Fruit fly (Drosophila melanogaster) whole organism, embryonic: ENCODE data around the gene slow.

Source experiments
- Ada2b ChIP-seq: fragments of 200-800 bp; sonication (Bioruptor generic); IDR thresholded peaks from 2 replicates; pipeline ENCODE4 v1.3.6; 2022; ENCODE audit warnings: missing biosample characterization, missing genetic modification characterization
- Aef1 ChIP-seq: fragments of 200-800 bp; sonication (Bioruptor generic); IDR thresholded peaks from 3 replicates; pipeline ENCODE4 v1.3.6; 2022; ENCODE audit warnings: missing biosample characterization, missing genetic modification characterization
- CG10366 ChIP-seq: fragments of 200-800 bp; sonication (Bioruptor generic); IDR thresholded peaks from 2 replicates; pipeline ENCODE4 v1.3.6; 2022; ENCODE audit warnings: missing biosample characterization, missing genetic modification characterization
- CG10979 ChIP-seq: fragments of 200-800 bp; sonication (Bioruptor generic); optimal IDR thresholded peaks from 2 replicates; lab custom pipeline; 2018; ENCODE audit warnings: missing biosample characterization, mild to moderate bottlenecking, missing genetic modification characterization, moderate library complexity
- CG11093 ChIP-seq: fragments of 200-800 bp; sonication (Bioruptor generic); IDR thresholded peaks from 3 replicates; pipeline ENCODE4 v1.3.6; 2022; ENCODE audit warnings: missing biosample characterization, missing genetic modification characterization
- CG11560 ChIP-seq: fragments of 200-800 bp; sonication (Bioruptor generic); IDR thresholded peaks from 3 replicates; pipeline ENCODE4 v1.3.6; 2022; ENCODE audit warnings: missing biosample characterization, missing genetic modification characterization
- CG13894 ChIP-seq: fragments of 200-800 bp; sonication (Bioruptor generic); optimal IDR thresholded peaks from 3 replicates; lab custom pipeline; 2018; ENCODE audit warnings: missing biosample characterization, mild to moderate bottlenecking, missing genetic modification characterization, moderate library complexity
- CG14441 ChIP-seq: fragments of 200-800 bp; sonication (Bioruptor generic); IDR thresholded peaks from 2 replicates; pipeline ENCODE4 v1.3.6; 2022; ENCODE audit warnings: missing biosample characterization, missing genetic modification characterization
- CG17612 ChIP-seq: fragments of 200-800 bp; sonication (Bioruptor generic); IDR thresholded peaks from 2 replicates; pipeline ENCODE4 v1.3.6; 2022; ENCODE audit warnings: missing biosample characterization, missing genetic modification characterization
- CG2120 ChIP-seq: fragments of 200-800 bp; sonication (Bioruptor generic); optimal IDR thresholded peaks from 3 replicates; lab custom pipeline; 2016; ENCODE audit warnings: missing biosample characterization, missing genetic modification characterization
- CG2199 ChIP-seq: fragments of 200-800 bp; sonication (Bioruptor generic); IDR thresholded peaks from 3 replicates; pipeline ENCODE4 v1.3.6; 2022; ENCODE audit warnings: missing biosample characterization, missing genetic modification characterization
- CG34376 ChIP-seq: fragments of 200-800 bp; sonication (Bioruptor generic); optimal IDR thresholded peaks from 2 replicates; lab custom pipeline; 2018; ENCODE audit warnings: missing biosample characterization, mild to moderate bottlenecking, missing genetic modification characterization
- CG6791 ChIP-seq: fragments of 200-800 bp; sonication (Bioruptor generic); IDR thresholded peaks from 3 replicates; pipeline ENCODE4 v1.3.6; 2022; ENCODE audit warnings: missing biosample characterization, missing genetic modification characterization; ENCODE audit not compliant: partially characterized antibody
- CG6854 ChIP-seq: fragments of 200-800 bp; sonication (Bioruptor generic); optimal IDR thresholded peaks from 3 replicates; lab custom pipeline; 2017; ENCODE audit warnings: missing biosample characterization, mild to moderate bottlenecking, missing genetic modification characterization
- CG7963 ChIP-seq: fragments of 200-800 bp; sonication (Bioruptor generic); IDR thresholded peaks from 3 replicates; pipeline ENCODE4 v1.3.6; 2022; ENCODE audit warnings: missing biosample characterization, missing genetic modification characterization; ENCODE audit not compliant: partially characterized antibody
- CG8388 ChIP-seq: fragments of 200-800 bp; sonication (Bioruptor generic); optimal IDR thresholded peaks from 2 replicates; lab custom pipeline; 2019; ENCODE audit warnings: missing biosample characterization, mild to moderate bottlenecking, missing genetic modification characterization, moderate library complexity
- CG8765 ChIP-seq: fragments of 200-800 bp; sonication (Bioruptor generic); IDR thresholded peaks from 2 replicates; pipeline ENCODE4 v1.3.6; 2022; ENCODE audit warnings: missing biosample characterization, missing genetic modification characterization
- CG8924 ChIP-seq: fragments of 200-800 bp; optimal IDR thresholded peaks from 3 replicates; lab custom pipeline; 2019; ENCODE audit warnings: missing biosample characterization, mild to moderate bottlenecking, missing genetic modification characterization, moderate library complexity
- Fer1 ChIP-seq: fragments of 200-800 bp; sonication (Bioruptor generic); optimal IDR thresholded peaks from 2 replicates; lab custom pipeline; 2017; ENCODE audit warnings: missing biosample characterization, mild to moderate bottlenecking, missing genetic modification characterization
- Fer3 ChIP-seq: fragments of 200-800 bp; sonication (Bioruptor generic); optimal IDR thresholded peaks from 2 replicates; lab custom pipeline; 2018; ENCODE audit warnings: missing biosample characterization, mild to moderate bottlenecking, missing genetic modification characterization, moderate library complexity
- Hey ChIP-seq: fragments of 200-800 bp; sonication (Bioruptor generic); optimal IDR thresholded peaks from 3 replicates; lab custom pipeline; 2018; ENCODE audit warnings: missing biosample characterization, mild to moderate bottlenecking, missing genetic modification characterization
- Hr78 ChIP-seq, 2 experiments: fragments of 200-800 bp in 1 of 2; fragments of >200 bp in 1 of 2; sonication (Bioruptor generic) in 1 of 2; optimal IDR thresholded peaks; 2 replicates each; lab custom pipeline; 2017 to 2019; ENCODE audit warnings: missing biosample characterization in 2 of 2, missing genetic modification characterization in 2 of 2, mild to moderate bottlenecking in 1 of 2, moderate library complexity in 1 of 2
- Med ChIP-seq: fragments of 200-800 bp; sonication (Bioruptor generic); peaks from one replicate; lab custom pipeline; 2016; ENCODE audit warnings: missing biosample characterization, missing genetic modification characterization, mild to moderate bottlenecking, inconsistent platforms, moderate library complexity
- Scr ChIP-seq: fragments of 200-800 bp; sonication (Bioruptor generic); IDR thresholded peaks from 2 replicates; pipeline ENCODE4 v1.3.6; 2022; ENCODE audit warnings: missing biosample characterization, missing genetic modification characterization; ENCODE audit not compliant: partially characterized antibody
- Sry-δ ChIP-seq: fragments of 200-800 bp; sonication (Bioruptor generic); optimal IDR thresholded peaks from 2 replicates; lab custom pipeline; 2016; ENCODE audit warnings: missing biosample characterization, missing genetic modification characterization
- Ssrp ChIP-seq: fragments of 200-800 bp; sonication (Bioruptor generic); optimal IDR thresholded peaks from 2 replicates; lab custom pipeline; 2018; ENCODE audit warnings: missing biosample characterization, mild to moderate bottlenecking, missing genetic modification characterization, moderate library complexity
- Stat92E ChIP-seq, 3 experiments: fragments of >200 bp in 2 of 3; fragments of 200-800 bp in 1 of 3; sonication (Bioruptor generic) in 1 of 3; optimal IDR thresholded peaks; 2 replicates each; lab custom pipeline; 2017 to 2019; ENCODE audit warnings: missing biosample characterization in 3 of 3, missing genetic modification characterization in 3 of 3, mild to moderate bottlenecking in 1 of 3, moderate library complexity in 1 of 3
- Taf1 ChIP-seq: fragments of 200-800 bp; sonication (Bioruptor generic); IDR thresholded peaks from 2 replicates; pipeline ENCODE4 v1.3.6; 2022; ENCODE audit warnings: missing biosample characterization, missing genetic modification characterization
- Xbp1 ChIP-seq: fragments of 200-800 bp; sonication (Bioruptor generic); optimal IDR thresholded peaks from 3 replicates; lab custom pipeline; 2016; ENCODE audit warnings: missing biosample characterization, mild to moderate bottlenecking, missing genetic modification characterization
- ab ChIP-seq: fragments of 200-800 bp; sonication (Bioruptor generic); optimal IDR thresholded peaks from 2 replicates; lab custom pipeline; 2016; ENCODE audit warnings: missing biosample characterization, missing genetic modification characterization
- amos ChIP-seq: fragments of 200-800 bp; sonication (Bioruptor generic); IDR thresholded peaks from 2 replicates; pipeline ENCODE4 v1.3.6; 2022; ENCODE audit warnings: missing biosample characterization, missing genetic modification characterization; ENCODE audit not compliant: partially characterized antibody
- ash1 ChIP-seq: fragments of 200-800 bp; sonication (Bioruptor generic); optimal IDR thresholded peaks from 2 replicates; lab custom pipeline; 2018; ENCODE audit warnings: missing biosample characterization, mild to moderate bottlenecking, missing genetic modification characterization
- az2 ChIP-seq: fragments of 200-800 bp; sonication (Bioruptor generic); optimal IDR thresholded peaks from 3 replicates; lab custom pipeline; 2016; ENCODE audit warnings: missing biosample characterization, missing genetic modification characterization
- cg ChIP-seq: fragments of 200-800 bp; sonication (Bioruptor generic); optimal IDR thresholded peaks from 3 replicates; lab custom pipeline; 2019; ENCODE audit warnings: missing biosample characterization, mild to moderate bottlenecking, missing genetic modification characterization, moderate library complexity
- chif ChIP-seq, 2 experiments: fragments of 200-800 bp; sonication (Bioruptor generic); optimal IDR thresholded peaks; 3 replicates each; lab custom pipeline; 2016; ENCODE audit warnings: missing biosample characterization in 2 of 2, missing genetic modification characterization in 2 of 2
- crp ChIP-seq, 2 experiments: fragments of 200-800 bp; sonication (Bioruptor generic); optimal IDR thresholded peaks; 2 replicates in 1 of 2; 3 replicates in 1 of 2; lab custom pipeline; 2017; ENCODE audit warnings: missing biosample characterization in 2 of 2, missing genetic modification characterization in 2 of 2, mild to moderate bottlenecking in 1 of 2, moderate library complexity in 1 of 2
- dpn ChIP-seq, 2 experiments: fragments of 200-800 bp; sonication (Bioruptor generic); optimal IDR thresholded peaks; 3 replicates each; lab custom pipeline; 2016; ENCODE audit warnings: missing biosample characterization in 2 of 2, missing genetic modification characterization in 2 of 2
- exex ChIP-seq: fragments of 200-800 bp; sonication (Bioruptor generic); optimal IDR thresholded peaks from 4 replicates; lab custom pipeline; 2018; ENCODE audit warnings: missing biosample characterization, mild to moderate bottlenecking, missing genetic modification characterization, moderate library complexity
- fru ChIP-seq: fragments of >200 bp; optimal IDR thresholded peaks from 2 replicates; lab custom pipeline; 2017
- jumu ChIP-seq: fragments of 200-800 bp; sonication (Bioruptor generic); optimal IDR thresholded peaks from 3 replicates; lab custom pipeline; 2016; ENCODE audit warnings: missing biosample characterization, missing genetic modification characterization
- lab ChIP-seq: fragments of 200-800 bp; sonication (Bioruptor generic); optimal IDR thresholded peaks from 3 replicates; lab custom pipeline; 2017; ENCODE audit warnings: missing biosample characterization, missing genetic modification characterization, mild to moderate bottlenecking, moderate library complexity, missing genetic modification reagents
- nom ChIP-seq: fragments of 200-800 bp; sonication (Bioruptor generic); optimal IDR thresholded peaks from 2 replicates; lab custom pipeline; 2017; ENCODE audit warnings: missing biosample characterization, missing genetic modification characterization, mild to moderate bottlenecking, moderate library complexity, missing genetic modification reagents
- odd ChIP-seq: fragments of 200-800 bp; sonication (Bioruptor generic); optimal IDR thresholded peaks from 2 replicates; lab custom pipeline; 2017; ENCODE audit warnings: missing biosample characterization, mild to moderate bottlenecking, missing genetic modification characterization
- onecut ChIP-seq: fragments of 200-800 bp; sonication (Bioruptor generic); IDR thresholded peaks from 2 replicates; pipeline ENCODE4 v1.3.6; 2022; ENCODE audit warnings: missing biosample characterization, missing genetic modification characterization
- pita ChIP-seq: fragments of 200-800 bp; sonication (Bioruptor generic); optimal IDR thresholded peaks from 2 replicates; lab custom pipeline; 2017; ENCODE audit warnings: missing biosample characterization, mild to moderate bottlenecking, missing genetic modification characterization
- ro ChIP-seq: fragments of 200-800 bp; sonication (Bioruptor generic); IDR thresholded peaks from 2 replicates; pipeline ENCODE4 v1.3.6; 2022; ENCODE audit warnings: missing biosample characterization, missing genetic modification characterization
- sc ChIP-seq, 3 experiments: fragments of >200 bp in 2 of 3; fragments of 200-800 bp in 1 of 3; sonication (Bioruptor generic) in 1 of 3; optimal IDR thresholded peaks; 2 replicates in 2 of 3; 3 replicates in 1 of 3; lab custom pipeline; 2017; ENCODE audit warnings: mild to moderate bottlenecking in 1 of 3, missing biosample characterization in 1 of 3, missing genetic modification characterization in 1 of 3, missing genetic modification reagents in 1 of 3
- schlank ChIP-seq: fragments of 200-800 bp; sonication (Bioruptor generic); optimal IDR thresholded peaks from 2 replicates; lab custom pipeline; 2018; ENCODE audit warnings: missing biosample characterization, mild to moderate bottlenecking, missing genetic modification characterization
- toy ChIP-seq: fragments of 200-800 bp; sonication (Bioruptor generic); IDR thresholded peaks from 2 replicates; pipeline ENCODE4 v1.3.6; 2022; ENCODE audit warnings: missing biosample characterization, missing genetic modification characterization

slow gene

DNA sequence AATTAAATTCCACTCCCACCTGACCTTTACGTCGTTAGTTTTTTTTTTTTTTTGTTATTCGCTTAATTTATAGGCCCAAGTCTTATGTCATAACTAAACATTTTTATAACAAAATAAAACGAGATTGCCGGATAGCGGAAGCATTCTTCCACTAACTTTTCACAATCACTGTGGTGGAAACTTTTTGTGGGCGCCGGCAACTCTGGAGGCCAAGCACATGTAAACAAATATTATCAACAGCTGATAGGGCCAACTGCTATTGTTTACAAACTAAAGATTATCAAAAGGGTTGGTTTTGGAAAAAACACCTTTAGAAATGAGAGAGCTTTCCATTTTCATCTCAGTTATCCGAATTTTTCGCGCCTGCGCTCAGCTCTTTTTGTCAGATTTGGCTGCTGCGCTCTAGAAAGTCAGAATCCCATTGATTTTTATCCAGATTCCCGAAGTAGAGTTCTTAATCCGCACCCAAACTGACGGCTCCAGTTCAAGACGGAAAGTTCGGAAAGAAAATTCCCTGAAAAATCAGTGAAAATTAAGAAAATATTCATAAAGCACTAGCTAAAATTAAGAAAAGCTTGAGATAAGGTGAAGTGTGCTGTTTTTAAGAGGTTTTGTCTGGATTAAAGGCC is 44.8 kb downstream of the slow start, which contains the start of gene nAChRbeta1:
TSS of gene nAChRbeta1 (plus strand) at position 432 of the 629 bp plus-strand sequence.
- TF ChIP-seq CG7963 (GFP tag; lab: Robert Waterston, UW), result no peak
- TF ChIP-seq ro (GFP tag; lab: Robert Waterston, UW), result no peak
- no peak for TF ChIP-seq Hr78 (GFP tag; optimal IDR thresholded peaks at IDR 0.05; lab: Kevin White, UChicago)
- peak; percentile 4 for TF ChIP-seq lab (GFP tag; lab: Kevin White, UChicago)
- TF ChIP-seq dpn (GFP tag; optimal IDR thresholded peaks at IDR 0.05; lab: Kevin White, UChicago), result no peak
- TF ChIP-seq CG8924 (tag; lab: Kevin White, UChicago), result no peak
- no peak for TF ChIP-seq Hey (tag; lab: Kevin White, UChicago)
- no peak for TF ChIP-seq Taf1 (GFP tag; lab: Robert Waterston, UW)
- TF ChIP-seq CG2199, result no peak
- TF ChIP-seq pita, result no peak
- TF ChIP-seq crp (GFP tag; optimal IDR thresholded peaks at IDR 0.05; lab: Kevin White, UChicago), result peak in 1 of 2 experiments; percentile 45
- peak; percentile 20 for TF ChIP-seq CG13894 (tag; lab: Kevin White, UChicago)
- no peak for TF ChIP-seq ash1 (GFP tag; lab: Kevin White, UChicago)
- no peak for TF ChIP-seq odd (GFP tag; lab: Kevin White, UChicago)
- TF ChIP-seq nom (GFP tag; lab: Kevin White, UChicago), result no peak
- TF ChIP-seq az2 (GFP tag; lab: Kevin White, UChicago), result no peak
- TF ChIP-seq CG10979, result no peak
- peak; percentile 66 for TF ChIP-seq CG8388 (GFP tag; lab: Kevin White, UChicago)
- no peak for TF ChIP-seq CG11093 (GFP tag; lab: Robert Waterston, UW)
- TF ChIP-seq Aef1 (GFP tag; lab: Robert Waterston, UW), result no peak
- no peak for TF ChIP-seq toy (GFP tag; lab: Robert Waterston, UW)
- TF ChIP-seq CG10366 (GFP tag; lab: Robert Waterston, UW), result no peak
- no peak for TF ChIP-seq Ada2b (GFP tag; lab: Robert Waterston, UW)
- no peak for TF ChIP-seq Xbp1
- TF ChIP-seq jumu (GFP tag; lab: Kevin White, UChicago), result no peak
- peak; percentile 20 for TF ChIP-seq Fer3 (tag; lab: Kevin White, UChicago)
- TF ChIP-seq Med (GFP tag; lab: Kevin White, UChicago), result peak; percentile 46
- TF ChIP-seq exex (tag; lab: Kevin White, UChicago), result no peak
- TF ChIP-seq sc (optimal IDR thresholded peaks at IDR 0.05; lab: Kevin White, UChicago), result no peak
- no peak for TF ChIP-seq sc (GFP tag; optimal IDR thresholded peaks at IDR 0.05; lab: Kevin White, UChicago)
- TF ChIP-seq amos (GFP tag; lab: Robert Waterston, UW), result no peak
- no peak for TF ChIP-seq Ssrp (tag; lab: Kevin White, UChicago)
- no peak for TF ChIP-seq chif (GFP tag; optimal IDR thresholded peaks at IDR 0.05; lab: Kevin White, UChicago)
- TF ChIP-seq Stat92E (GFP tag; optimal IDR thresholded peaks at IDR 0.05; lab: Kevin White, UChicago), result no peak
- TF ChIP-seq onecut (GFP tag; lab: Robert Waterston, UW), result peak; percentile 78
- TF ChIP-seq CG14441, result no peak
- TF ChIP-seq CG6854, result no peak
- peak; percentile 19 for TF ChIP-seq CG34376 (GFP tag; lab: Kevin White, UChicago)
- TF ChIP-seq CG17612, result no peak
- TF ChIP-seq CG11560 (tag; lab: Robert Waterston, UW), result no peak
- no peak for TF ChIP-seq CG8765 (GFP tag; lab: Robert Waterston, UW)
- TF ChIP-seq fru (lab: Kevin White, UChicago), result no peak
- no peak for TF ChIP-seq Scr (GFP tag; lab: Robert Waterston, UW)
- TF ChIP-seq ab (GFP tag; lab: Kevin White, UChicago), result no peak
- TF ChIP-seq Fer1 (GFP tag; lab: Kevin White, UChicago), result peak; percentile 24
- TF ChIP-seq cg (GFP tag; lab: Kevin White, UChicago), result no peak
- TF ChIP-seq schlank (tag; lab: Kevin White, UChicago), result no peak
- no peak for TF ChIP-seq Sry-δ (GFP tag; lab: Kevin White, UChicago)
- TF ChIP-seq CG6791 (GFP tag; lab: Robert Waterston, UW), result no peak
- peak; percentile 14 for TF ChIP-seq CG2120 (GFP tag; lab: Kevin White, UChicago)
